Fruit fly (Drosophila melanogaster) whole organism, pupa: ENCODE data around the gene CG14229.

ENCODE experiments used
- CG12605 ChIP-seq: fragments of 200-800 bp; sonication (Bioruptor generic); IDR thresholded peaks from 2 replicates; pipeline ENCODE4 v1.3.6; 2022; ENCODE audit warnings: missing biosample characterization, missing genetic modification characterization
- CG15710 ChIP-seq: fragments of 200-800 bp; sonication (Bioruptor generic); optimal IDR thresholded peaks from 2 replicates; lab custom pipeline; 2018; ENCODE audit warnings: missing biosample characterization, mild to moderate bottlenecking, missing genetic modification characterization, moderate library complexity
- CG4496 ChIP-seq: fragments of 200-800 bp; sonication (Bioruptor generic); IDR thresholded peaks from 3 replicates; pipeline ENCODE4 v1.3.6; 2022; ENCODE audit warnings: missing biosample characterization, missing genetic modification characterization
- D1 ChIP-seq: fragments of 200-800 bp; sonication (Bioruptor generic); optimal IDR thresholded peaks from 2 replicates; lab custom pipeline; 2018; ENCODE audit warnings: missing biosample characterization, mild to moderate bottlenecking, missing genetic modification characterization, moderate library complexity
- EcR ChIP-seq: fragments of 200-800 bp; sonication (Bioruptor generic); optimal IDR thresholded peaks from 3 replicates; lab custom pipeline; 2019; ENCODE audit warnings: missing biosample characterization, missing genetic modification characterization, mild to moderate bottlenecking, moderate library complexity, missing genetic modification reagents
- gl ChIP-seq: fragments of 200-800 bp; sonication (Bioruptor generic); optimal IDR thresholded peaks from 2 replicates; lab custom pipeline; 2018; ENCODE audit warnings: missing biosample characterization, mild to moderate bottlenecking, missing genetic modification characterization

DNA sequence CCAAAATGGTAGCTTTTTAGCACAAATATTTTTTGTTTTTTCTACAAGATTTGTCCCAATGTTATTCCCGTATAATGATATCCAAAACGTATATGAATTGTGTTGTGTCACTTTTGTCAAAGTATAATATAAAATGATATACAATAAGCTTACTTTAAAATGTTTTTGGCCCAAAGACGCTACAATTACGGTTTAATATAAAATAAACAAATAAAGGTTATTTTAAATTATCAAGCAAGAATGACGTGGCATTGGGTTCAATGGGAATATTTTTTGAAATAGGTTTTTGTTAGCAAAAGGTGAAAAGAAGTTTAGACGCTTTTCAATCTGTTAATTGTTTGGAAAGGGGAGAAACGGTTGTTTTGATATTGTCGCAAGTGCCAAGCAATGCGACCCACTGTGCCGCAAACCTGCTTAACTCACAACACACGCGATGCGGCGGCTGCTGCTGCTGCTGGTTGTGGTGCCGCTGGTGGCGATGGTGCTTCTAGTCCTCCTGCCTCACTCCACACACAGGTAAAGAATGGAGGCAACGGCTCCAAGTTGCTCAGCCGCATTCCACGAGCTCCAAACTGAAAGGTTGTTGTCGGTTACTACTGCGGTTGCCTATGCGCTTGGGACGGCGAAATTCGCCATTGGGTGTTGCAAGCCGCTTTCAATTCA, 31.7 kb downstream of the CG14229 start:
- TF ChIP-seq CG12605 (GFP tag; lab: Robert Waterston, UW), result no peak
- TF ChIP-seq CG15710, result peak; percentile 54
- no peak for TF ChIP-seq D1
- no peak for TF ChIP-seq gl
- peak; percentile 72 for TF ChIP-seq EcR (GFP tag; lab: Kevin White, UChicago)
- no peak for TF ChIP-seq CG4496
